Fruit fly (Drosophila melanogaster): ENCODE data around the gene Faf2.

Faf2 gene

dm6 chr2L:18705617-18706046, 2.9 kb downstream of the Faf2 start, which contains the start of gene Jwa (continued):
- peak; percentile 84 for TF ChIP-seq Myb (GFP tag; optimal IDR thresholded peaks at IDR 0.05)
- TF ChIP-seq CG30020 (tag; optimal IDR thresholded peaks at IDR 0.05), result peak; percentile 85
- TF ChIP-seq CG8281 (tag; optimal IDR thresholded peaks at IDR 0.05), result peak; percentile 21
- peak; percentile 67 for TF ChIP-seq CG3995 (GFP tag; optimal IDR thresholded peaks at IDR 0.05)
- peak; percentile 95 for TF ChIP-seq Sry-δ (GFP tag; optimal IDR thresholded peaks at IDR 0.05)
- TF ChIP-seq Dfd (GFP tag; optimal IDR thresholded peaks at IDR 0.05), result no peak
- peak; percentile 63 for TF ChIP-seq aop (GFP tag; IDR thresholded peaks at IDR 0.05)
- peak; percentile 97 for TF ChIP-seq lbe (GFP tag; optimal IDR thresholded peaks at IDR 0.05)
- peak; percentile 84 for TF ChIP-seq Mrtf (GFP tag; IDR thresholded peaks at IDR 0.05)
- no peak for TF ChIP-seq br (optimal IDR thresholded peaks at IDR 0.05)
- TF ChIP-seq tin (GFP tag; optimal IDR thresholded peaks at IDR 0.05), result peak; percentile 96
- peak; percentile 96 for TF ChIP-seq sisA (GFP tag; IDR thresholded peaks at IDR 0.05)
- peak; percentile 94 for TF ChIP-seq CG4404 (GFP tag; IDR thresholded peaks at IDR 0.05)
- peak; percentile 57 for TF ChIP-seq odd (GFP tag; optimal IDR thresholded peaks at IDR 0.05)
- peak; percentile 93 for TF ChIP-seq CHES-1-like (GFP tag; optimal IDR thresholded peaks at IDR 0.05)
- TF ChIP-seq Opbp (GFP tag; IDR thresholded peaks at IDR 0.05; ENCODE audit: partially characterized antibody), result peak; percentile 97
- TF ChIP-seq tgo (GFP tag; IDR thresholded peaks at IDR 0.05), result peak; percentile 91
- peak; percentile 57 for TF ChIP-seq en (GFP tag; optimal IDR thresholded peaks at IDR 0.05)
- TF ChIP-seq CG33557 (GFP tag; optimal IDR thresholded peaks at IDR 0.05), result peak; percentile 91
- TF ChIP-seq MBD-R2 (GFP tag; IDR thresholded peaks at IDR 0.05), result peak; percentile 94
- TF ChIP-seq otp (GFP tag; IDR thresholded peaks at IDR 0.05), result peak; percentile 96
- TF ChIP-seq Dek (tag; optimal IDR thresholded peaks at IDR 0.05), result peak; percentile 95
- peak; percentile 53 for TF ChIP-seq Ravus (GFP tag; IDR thresholded peaks at IDR 0.05)
- peak; percentile 90 for TF ChIP-seq CG11456 (GFP tag; IDR thresholded peaks at IDR 0.05)
- peak in 1 of 3 experiments; percentile 95 for TF ChIP-seq lola (GFP tag; optimal IDR thresholded peaks at IDR 0.05)
- peak; percentile 56 for TF ChIP-seq Deaf1 (tag; optimal IDR thresholded peaks at IDR 0.05)
- peak; percentile 97 for TF ChIP-seq CG4617 (GFP tag; optimal IDR thresholded peaks at IDR 0.05; ENCODE audit: borderline replicate concordance)
- peak; percentile 31 for TF ChIP-seq btn (GFP tag; optimal IDR thresholded peaks at IDR 0.05)
- peak; percentile 94 for TF ChIP-seq Antp (GFP tag; optimal IDR thresholded peaks at IDR 0.05)
- TF ChIP-seq crp (GFP tag; optimal IDR thresholded peaks at IDR 0.05), result peak in 1 of 2 experiments; percentile 52
- peak; percentile 22 for TF ChIP-seq corto (GFP tag; optimal IDR thresholded peaks at IDR 0.05)
- peak; percentile 94 for TF ChIP-seq CG10543 (GFP tag; optimal IDR thresholded peaks at IDR 0.05)
- TF ChIP-seq jumu (GFP tag; optimal IDR thresholded peaks at IDR 0.05), result peak; percentile 88
- peak; percentile 99 for TF ChIP-seq Ets65A (GFP tag)
- TF ChIP-seq CG2120 (GFP tag; optimal IDR thresholded peaks at IDR 0.05), result peak; percentile 99
- peak; percentile 86 for TF ChIP-seq CG12219 (GFP tag; optimal IDR thresholded peaks at IDR 0.05)
- peak; percentile 68 for TF ChIP-seq CG8388 (GFP tag; optimal IDR thresholded peaks at IDR 0.05)
- peak; percentile 77 for TF ChIP-seq CG10462 (GFP tag; optimal IDR thresholded peaks at IDR 0.05)
- peak in 1 of 2 experiments; percentile 65 for TF ChIP-seq tll (GFP tag; optimal IDR thresholded peaks at IDR 0.05)
- TF ChIP-seq croc (GFP tag; conservative IDR thresholded peaks at IDR 0.05), result peak; percentile 87
- peak; percentile 46 for TF ChIP-seq CG17912 (GFP tag; optimal IDR thresholded peaks at IDR 0.05)
- TF ChIP-seq Dip3 (GFP tag; optimal IDR thresholded peaks at IDR 0.05), result peak; percentile 94
- TF ChIP-seq Gsc (GFP tag; IDR thresholded peaks at IDR 0.05), result peak; percentile 72
- TF ChIP-seq CG8290 (GFP tag; optimal IDR thresholded peaks at IDR 0.05), result peak; percentile 89
- peak; percentile 69 to 92 for TF ChIP-seq CG8290 (tag; optimal IDR thresholded peaks at IDR 0.05)
- TF ChIP-seq slbo (GFP tag; IDR thresholded peaks at IDR 0.05), result peak; percentile 98
- peak; percentile 88 for TF ChIP-seq CG32772 (GFP tag; IDR thresholded peaks at IDR 0.05)
- TF ChIP-seq Nf-YC (tag; optimal IDR thresholded peaks at IDR 0.05), result peak; percentile 74
- TF ChIP-seq stwl (tag; optimal IDR thresholded peaks at IDR 0.05), result peak; percentile 72
- TF ChIP-seq YL-1 (GFP tag; optimal IDR thresholded peaks at IDR 0.05), result peak; percentile 64
- peak; percentile 90 for TF ChIP-seq ind (GFP tag; optimal IDR thresholded peaks at IDR 0.05)
